Worm (Caenorhabditis elegans) whole organism, L1 larva: ENCODE results near the gene madf-5.

ENCODE experiments used
- ama-1 ChIP-seq: fragments of 150-350 bp; optimal IDR thresholded peaks from 2 replicates; lab custom pipeline; 2014
- ceh-8 ChIP-seq: fragments of 200-800 bp; sonication (Bioruptor generic); optimal IDR thresholded peaks from 2 replicates; lab custom pipeline; 2018; ENCODE audit warnings: mild to moderate bottlenecking, missing genetic modification characterization, moderate library complexity, missing compliant biosample characterization
- hlh-4 ChIP-seq: sonication (generic microtip); optimal IDR thresholded peaks from 2 replicates; lab custom pipeline; 2016; ENCODE audit warnings: mild to moderate bottlenecking, missing genetic modification characterization, missing compliant biosample characterization
- lin-35 ChIP-seq, 2 experiments: fragments of 150-350 bp; optimal IDR thresholded peaks; 2 replicates each; lab custom pipeline; 2014; ENCODE audit warnings: missing biosample characterization in 2 of 2, missing genetic modification characterization in 2 of 2, missing genetic modification reagents in 2 of 2
- tbx-2 ChIP-seq: sonication (generic microtip); optimal IDR thresholded peaks from 2 replicates; lab custom pipeline; 2016; ENCODE audit warnings: missing genetic modification characterization, missing compliant biosample characterization

ce11 chrII:14618764-14619163 is 45.3 kb downstream of the madf-5 start:
- no peak for TF ChIP-seq lin-35 (GFP tag; optimal IDR thresholded peaks at IDR 0.05; lab: Kevin White, UChicago)
- TF ChIP-seq tbx-2 (tag; lab: Kevin White, UChicago) = no peak
- no peak for TF ChIP-seq ceh-8 (GFP tag; lab: Kevin White, UChicago)
- TF ChIP-seq hlh-4 (tag; lab: Kevin White, UChicago) = no peak
- TF ChIP-seq ama-1 = no peak
